Fruit fly (Drosophila melanogaster): ENCODE data around the gene Scp2.
A peak's percentile ranks its signal among the peaks of the same experiment; 100 is the strongest.

Gene Scp2

DNA sequence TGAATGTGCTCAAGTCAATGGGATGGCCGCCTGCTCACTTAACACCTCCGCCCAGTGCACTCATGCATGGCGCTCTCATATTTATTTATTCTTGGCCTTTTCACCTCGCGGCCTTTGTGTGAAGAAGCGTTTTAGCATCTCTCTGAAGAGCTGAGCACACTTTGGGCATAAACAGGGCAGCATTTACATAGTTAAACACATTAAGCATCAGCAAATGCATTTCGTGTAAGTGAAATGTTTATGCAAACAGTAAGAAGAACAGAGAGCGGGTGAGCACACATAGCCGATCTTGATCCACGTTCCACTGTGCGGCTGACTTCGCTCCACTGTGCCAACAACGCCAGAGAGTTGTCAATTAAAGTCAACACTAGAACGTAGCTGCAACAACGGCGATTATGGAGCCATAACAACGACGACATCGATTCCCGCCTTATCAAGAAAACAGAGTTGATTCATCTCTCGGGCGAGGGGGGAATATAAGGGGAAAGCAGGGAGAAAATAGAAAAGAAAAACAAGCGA lies 58.8 kb downstream of the Scp2 start (continued):
- TF ChIP-seq Awh (GFP tag; IDR thresholded peaks at IDR 0.05) = 0 out of 2 replicates have a peak, but pooled peaks have one; percentile 31
- no peak for TF ChIP-seq Neu2 (GFP tag; optimal IDR thresholded peaks at IDR 0.05; ENCODE audit: borderline replicate concordance)
- peak; percentile 52 for TF ChIP-seq CG7556 (GFP tag; optimal IDR thresholded peaks at IDR 0.05)
- no peak for TF ChIP-seq HmgZ (tag; optimal IDR thresholded peaks at IDR 0.05)
- TF ChIP-seq NfI (GFP tag; optimal IDR thresholded peaks at IDR 0.05) = no peak
- TF ChIP-seq gt (GFP tag; IDR thresholded peaks at IDR 0.05) = no peak
- peak; percentile 39 for TF ChIP-seq croc (GFP tag; conservative IDR thresholded peaks at IDR 0.05)
- TF ChIP-seq usp (GFP tag; optimal IDR thresholded peaks at IDR 0.05) = no peak
- no peak for TF ChIP-seq schlank (tag; optimal IDR thresholded peaks at IDR 0.05)
- TF ChIP-seq exex (tag; optimal IDR thresholded peaks at IDR 0.05) = peak; percentile 32
- TF ChIP-seq Vsx1 (GFP tag; optimal IDR thresholded peaks at IDR 0.05) = peak; percentile 19
- no peak for TF ChIP-seq zfh2 (GFP tag; optimal IDR thresholded peaks at IDR 0.05)
- 0 out of 3 replicates have a peak, but pooled peaks have one; percentile 65 for TF ChIP-seq gce (GFP tag; IDR thresholded peaks at IDR 0.05)
- TF ChIP-seq CG17912 (GFP tag; optimal IDR thresholded peaks at IDR 0.05) = peak; percentile 11
- no peak for TF ChIP-seq dmrt99B (tag; optimal IDR thresholded peaks at IDR 0.05)
- TF ChIP-seq CG9437 (GFP tag; optimal IDR thresholded peaks at IDR 0.05) = peak; percentile 15
- no peak for TF ChIP-seq bbx (GFP tag; IDR thresholded peaks at IDR 0.05; ENCODE audit: partially characterized antibody)
- TF ChIP-seq klu (GFP tag; IDR thresholded peaks at IDR 0.05) = no peak
- no peak for TF ChIP-seq corto (GFP tag; optimal IDR thresholded peaks at IDR 0.05)
- peak; percentile 31 for TF ChIP-seq jing (GFP tag; optimal IDR thresholded peaks at IDR 0.05)
- TF ChIP-seq pfk (GFP tag; optimal IDR thresholded peaks at IDR 0.05) = peak; percentile 46
- no peak for TF ChIP-seq CG11696 (GFP tag; IDR thresholded peaks at IDR 0.05)
- peak; percentile 93 for TF ChIP-seq CG4707 (GFP tag; optimal IDR thresholded peaks at IDR 0.05)
- peak; percentile 56 for TF ChIP-seq CG11398 (GFP tag; optimal IDR thresholded peaks at IDR 0.05)
- TF ChIP-seq unc-4 (GFP tag; IDR thresholded peaks at IDR 0.05; ENCODE audit: partially characterized antibody) = no peak
- TF ChIP-seq CG3407 (GFP tag; optimal IDR thresholded peaks at IDR 0.05) = peak; percentile 65
- TF ChIP-seq CG10274 (GFP tag; optimal IDR thresholded peaks at IDR 0.05) = peak; percentile 57
- TF ChIP-seq row (GFP tag; IDR thresholded peaks at IDR 0.05) = no peak; the same call in 2 of the 3 replicates
- no peak for TF ChIP-seq CG13624 (GFP tag; optimal IDR thresholded peaks at IDR 0.05)
- no peak for TF ChIP-seq cwo (GFP tag; optimal IDR thresholded peaks at IDR 0.05)
- no peak for TF ChIP-seq fd3F (GFP tag; optimal IDR thresholded peaks at IDR 0.05)
- no peak for TF ChIP-seq Meics (GFP tag; optimal IDR thresholded peaks at IDR 0.05)
- no peak for TF ChIP-seq sima (GFP tag; optimal IDR thresholded peaks at IDR 0.05)
- TF ChIP-seq cad (GFP tag; optimal IDR thresholded peaks at IDR 0.05) = no peak
